Fruit fly (Drosophila melanogaster): ENCODE data around the gene CG33777.
A peak's percentile ranks its signal among the peaks of the same experiment; 100 is the strongest.

Gene CG33777

DNA sequence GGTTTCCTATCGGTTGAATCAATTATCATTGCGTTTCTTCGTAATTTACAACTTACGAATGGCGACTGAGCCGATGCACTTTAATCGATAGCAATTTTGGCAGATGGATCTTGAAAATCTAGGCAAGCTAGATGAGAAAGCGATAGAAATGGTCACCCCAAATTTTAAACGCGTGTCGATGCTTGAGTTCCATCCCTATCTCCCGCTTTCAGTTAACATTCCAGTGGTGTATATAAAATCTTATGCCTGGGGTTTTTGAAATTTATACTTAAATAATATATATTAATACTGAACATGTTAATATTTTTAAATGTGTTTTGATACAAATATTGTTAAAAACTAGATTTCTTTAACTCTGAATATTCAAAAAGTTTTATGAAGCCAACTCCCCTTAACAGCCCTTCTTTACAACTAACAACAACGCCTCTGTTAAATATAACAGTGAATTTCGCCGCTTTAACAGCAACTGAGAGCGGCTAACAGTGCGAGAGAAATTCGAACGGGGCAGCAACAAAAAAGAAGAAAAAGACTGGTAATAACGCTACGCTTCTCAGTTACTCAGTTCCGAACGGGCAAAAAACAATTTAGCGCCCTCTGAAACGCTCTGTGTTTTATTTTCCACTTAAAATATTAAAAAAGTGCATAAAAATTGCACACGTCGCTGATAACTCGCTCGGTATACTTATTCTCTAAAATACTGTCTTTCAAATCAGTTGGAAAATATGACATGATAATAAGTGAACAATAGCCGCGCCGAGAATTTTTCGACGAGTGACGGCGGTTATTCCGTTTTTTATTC lies 13.3 kb downstream of the CG33777 start, which contains the start of gene CG11357 (continued):
- peak; percentile 99 for TF ChIP-seq CG7372 (GFP tag; IDR thresholded peaks at IDR 0.05)
- peak; percentile 99 for TF ChIP-seq CG17829 (tag; optimal IDR thresholded peaks at IDR 0.05)
- TF ChIP-seq zen2 (GFP tag; IDR thresholded peaks at IDR 0.05; ENCODE audit: partially characterized antibody): peak; percentile 69
- TF ChIP-seq ab (GFP tag; optimal IDR thresholded peaks at IDR 0.05): no peak
- peak; percentile 99 for TF ChIP-seq CG6689 (GFP tag; IDR thresholded peaks at IDR 0.05)
- TF ChIP-seq Xrp1 (GFP tag; IDR thresholded peaks at IDR 0.05): peak; percentile 100
- peak; percentile 85 for TF ChIP-seq ems (GFP tag; optimal IDR thresholded peaks at IDR 0.05)
- peak; percentile 99 for TF ChIP-seq CG9727 (GFP tag; optimal IDR thresholded peaks at IDR 0.05)
- TF ChIP-seq CG17359 (tag; optimal IDR thresholded peaks at IDR 0.05): peak; percentile 99
- peak; percentile 99 for TF ChIP-seq CG14441 (GFP tag; IDR thresholded peaks at IDR 0.05)
- TF ChIP-seq CG31224 (GFP tag; IDR thresholded peaks at IDR 0.05): peak; percentile 97
- TF ChIP-seq E2f2 (GFP tag; IDR thresholded peaks at IDR 0.05): peak; percentile 90
- TF ChIP-seq zfh1 (GFP tag; IDR thresholded peaks at IDR 0.05): peak; percentile 98
- peak; percentile 56 for TF ChIP-seq p53 (GFP tag; optimal IDR thresholded peaks at IDR 0.05)
- TF ChIP-seq corto (GFP tag; optimal IDR thresholded peaks at IDR 0.05): peak; percentile 89
- TF ChIP-seq dati (GFP tag; IDR thresholded peaks at IDR 0.05): peak; percentile 96
- peak; percentile 99 for TF ChIP-seq Fer3 (tag; optimal IDR thresholded peaks at IDR 0.05)
- TF ChIP-seq CG17186 (GFP tag; optimal IDR thresholded peaks at IDR 0.05): peak; percentile 71
- TF ChIP-seq CG12744 (GFP tag; optimal IDR thresholded peaks at IDR 0.05): peak; percentile 84
- peak; percentile 78 for TF ChIP-seq vnd (GFP tag; IDR thresholded peaks at IDR 0.05; ENCODE audit: partially characterized antibody)
- TF ChIP-seq CG4282 (GFP tag; optimal IDR thresholded peaks at IDR 0.05): peak; percentile 31
- TF ChIP-seq Gsc (GFP tag; IDR thresholded peaks at IDR 0.05): peak; percentile 93
- TF ChIP-seq ara (GFP tag; IDR thresholded peaks at IDR 0.05): peak; percentile 99
- peak; percentile 99 for TF ChIP-seq tgo (GFP tag; IDR thresholded peaks at IDR 0.05)
- TF ChIP-seq PHDP (tag; optimal IDR thresholded peaks at IDR 0.05): peak; percentile 100
- TF ChIP-seq Antp (GFP tag; optimal IDR thresholded peaks at IDR 0.05): peak; percentile 74
- peak; percentile 98 for TF ChIP-seq CG11093 (GFP tag; IDR thresholded peaks at IDR 0.05)
- peak; percentile 66 for TF ChIP-seq NK7.1 (GFP tag; optimal IDR thresholded peaks at IDR 0.05)
- peak; percentile 98 for TF ChIP-seq CG11504 (tag; optimal IDR thresholded peaks at IDR 0.05)
- TF ChIP-seq az2 (GFP tag; optimal IDR thresholded peaks at IDR 0.05): peak; percentile 97
- TF ChIP-seq disco-r (GFP tag; optimal IDR thresholded peaks at IDR 0.05): peak; percentile 21
- TF ChIP-seq CG8944 (GFP tag; optimal IDR thresholded peaks at IDR 0.05): peak; percentile 53
- peak; percentile 98 for TF ChIP-seq CG13894 (tag; optimal IDR thresholded peaks at IDR 0.05)
- TF ChIP-seq dmrt11E (tag; optimal IDR thresholded peaks at IDR 0.05): peak; percentile 98
- peak; percentile 92 for TF ChIP-seq CG18764 (GFP tag; optimal IDR thresholded peaks at IDR 0.05)
- TF ChIP-seq h (optimal IDR thresholded peaks at IDR 0.05): no peak
- peak; percentile 98 for TF ChIP-seq Hr3 (GFP tag; optimal IDR thresholded peaks at IDR 0.05)
- peak; percentile 97 for TF ChIP-seq CG1602 (GFP tag; optimal IDR thresholded peaks at IDR 0.05)
- TF ChIP-seq CG14965 (GFP tag; optimal IDR thresholded peaks at IDR 0.05; ENCODE audit: borderline replicate concordance): no peak
- TF ChIP-seq Tbp (GFP tag; optimal IDR thresholded peaks at IDR 0.05): no peak
- peak in 1 of 2 experiments; percentile 91 for TF ChIP-seq eve (GFP tag; optimal IDR thresholded peaks at IDR 0.05)
- peak; percentile 67 for TF ChIP-seq Sry-β (GFP tag; optimal IDR thresholded peaks at IDR 0.05)
- peak; percentile 98 for TF ChIP-seq danr (GFP tag; IDR thresholded peaks at IDR 0.05)
- TF ChIP-seq Lim3 (GFP tag; IDR thresholded peaks at IDR 0.05): peak; percentile 91
- TF ChIP-seq Doc2 (GFP tag; IDR thresholded peaks at IDR 0.05): peak; percentile 93
- TF ChIP-seq CG3065 (GFP tag; optimal IDR thresholded peaks at IDR 0.05): peak; percentile 89
- TF ChIP-seq schlank (tag; optimal IDR thresholded peaks at IDR 0.05): peak; percentile 91
- TF ChIP-seq MTF-1 (GFP tag; optimal IDR thresholded peaks at IDR 0.05; ENCODE audit: borderline replicate concordance): peak; percentile 96
- TF ChIP-seq CG10543 (GFP tag; optimal IDR thresholded peaks at IDR 0.05): peak; percentile 98
- TF ChIP-seq hbn (GFP tag; IDR thresholded peaks at IDR 0.05; ENCODE audit: partially characterized antibody): peak; percentile 66

Data from whole organism, embryonic.